Fruit fly (Drosophila melanogaster): ENCODE measurements around the gene CG43102.

Gene CG43102

DNA sequence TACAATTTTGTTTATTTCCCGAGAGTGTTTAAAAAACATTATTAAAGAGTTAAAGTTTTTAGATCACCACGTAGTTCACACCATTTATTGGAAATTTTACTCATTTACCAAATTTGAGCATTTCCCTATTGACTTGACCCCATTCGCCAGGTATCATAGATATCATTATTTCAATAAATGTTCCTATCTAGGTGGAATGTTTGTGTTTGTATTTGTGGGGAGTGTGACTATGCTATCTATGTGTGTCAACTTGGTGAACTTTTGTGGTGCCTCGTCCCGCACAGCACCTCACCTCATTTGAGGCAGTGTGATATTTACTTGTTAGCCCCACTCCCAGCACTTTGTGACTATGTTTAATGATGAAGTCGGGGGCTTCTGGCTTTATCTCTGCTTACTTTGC is 34.4 kb upstream of the CG43102 start (continued):
- peak; percentile 62 for TF ChIP-seq Asciz (GFP tag; optimal IDR thresholded peaks at IDR 0.05)
- TF ChIP-seq E2f1 (GFP tag; IDR thresholded peaks at IDR 0.05), result 0 out of 2 replicates have a peak, but pooled peaks have one; percentile 11
- TF ChIP-seq CG4360 (GFP tag; IDR thresholded peaks at IDR 0.05), result no peak
- peak; percentile 48 for TF ChIP-seq Blimp-1 (GFP tag; optimal IDR thresholded peaks at IDR 0.05)
- TF ChIP-seq CG7839 (tag; optimal IDR thresholded peaks at IDR 0.05), result peak; percentile 1
- peak; percentile 33 for TF ChIP-seq CG12769 (tag; optimal IDR thresholded peaks at IDR 0.05)
- TF ChIP-seq sr (GFP tag; IDR thresholded peaks at IDR 0.05), result no peak
- no peak for TF ChIP-seq Sry-δ (GFP tag; optimal IDR thresholded peaks at IDR 0.05)
- TF ChIP-seq bsh (GFP tag; optimal IDR thresholded peaks at IDR 0.05), result peak in 1 of 2 experiments; percentile 46
- TF ChIP-seq Mes4 (GFP tag; optimal IDR thresholded peaks at IDR 0.05), result no peak
- TF ChIP-seq CG7357 (GFP tag; IDR thresholded peaks at IDR 0.05), result no peak
- peak; percentile 17 for TF ChIP-seq CG11504 (tag; optimal IDR thresholded peaks at IDR 0.05)
- TF ChIP-seq zfh1 (GFP tag; IDR thresholded peaks at IDR 0.05), result 0 out of 3 replicates have a peak, but pooled peaks have one; percentile 29
- TF ChIP-seq D (optimal IDR thresholded peaks at IDR 0.05), result no peak
- TF ChIP-seq D (GFP tag; optimal IDR thresholded peaks at IDR 0.05), result peak; percentile 25
- no peak for TF ChIP-seq Bteb2 (GFP tag; optimal IDR thresholded peaks at IDR 0.05)
- TF ChIP-seq sc (optimal IDR thresholded peaks at IDR 0.05), result no peak
- TF ChIP-seq sc (GFP tag; optimal IDR thresholded peaks at IDR 0.05), result peak; percentile 32
- no peak for TF ChIP-seq CG10462 (GFP tag; optimal IDR thresholded peaks at IDR 0.05)
- TF ChIP-seq CG31365 (tag; optimal IDR thresholded peaks at IDR 0.05), result peak; percentile 28
- no peak for TF ChIP-seq Atf6 (GFP tag; IDR thresholded peaks at IDR 0.05)
- TF ChIP-seq CG4730 (GFP tag; IDR thresholded peaks at IDR 0.05), result no peak
- 0 out of 2 replicates have a peak, but pooled peaks have one; percentile 26 for TF ChIP-seq chm (GFP tag; IDR thresholded peaks at IDR 0.05)
- peak; percentile 41 for TF ChIP-seq sug (tag; optimal IDR thresholded peaks at IDR 0.05)
- peak; percentile 62 for TF ChIP-seq CG33557 (GFP tag; optimal IDR thresholded peaks at IDR 0.05)
- no peak for TF ChIP-seq dpn (GFP tag; optimal IDR thresholded peaks at IDR 0.05)
- TF ChIP-seq dmrt11E (tag; optimal IDR thresholded peaks at IDR 0.05), result peak; percentile 58
- 0 out of 3 replicates have a peak, but pooled peaks have one; percentile 6 for TF ChIP-seq ken (GFP tag; IDR thresholded peaks at IDR 0.05)
- peak; percentile 40 for TF ChIP-seq CG6813 (GFP tag; optimal IDR thresholded peaks at IDR 0.05)
- TF ChIP-seq Lim3 (GFP tag; IDR thresholded peaks at IDR 0.05), result no peak
- peak; percentile 19 for TF ChIP-seq CG18619 (GFP tag; optimal IDR thresholded peaks at IDR 0.05)
- TF ChIP-seq lola (GFP tag; optimal IDR thresholded peaks at IDR 0.05), result peak in 1 of 3 experiments; percentile 48
- no peak for TF ChIP-seq CG10979 (tag; optimal IDR thresholded peaks at IDR 0.05)
- TF ChIP-seq row (GFP tag; IDR thresholded peaks at IDR 0.05), result no peak
- no peak for TF ChIP-seq CG13287 (GFP tag; IDR thresholded peaks at IDR 0.05; ENCODE audit: partially characterized antibody)
- TF ChIP-seq Ets97D (GFP tag; optimal IDR thresholded peaks at IDR 0.05), result no peak
- TF ChIP-seq eve (GFP tag; optimal IDR thresholded peaks at IDR 0.05), result peak in 1 of 2 experiments; percentile 53
- TF ChIP-seq CG8281 (tag; optimal IDR thresholded peaks at IDR 0.05), result peak; percentile 73
- TF ChIP-seq CG12071 (GFP tag; optimal IDR thresholded peaks at IDR 0.05), result peak; percentile 29
- no peak for TF ChIP-seq Hr3 (GFP tag; optimal IDR thresholded peaks at IDR 0.05)
- no peak for TF ChIP-seq CG4820 (GFP tag; optimal IDR thresholded peaks at IDR 0.05)
- no peak for TF ChIP-seq CG11247 (GFP tag; IDR thresholded peaks at IDR 0.05)
- TF ChIP-seq Hr78 (GFP tag; optimal IDR thresholded peaks at IDR 0.05), result peak in 1 of 2 experiments; percentile 53
- TF ChIP-seq CG12104 (GFP tag; optimal IDR thresholded peaks at IDR 0.05), result no peak
- TF ChIP-seq dmrt99B (tag; optimal IDR thresholded peaks at IDR 0.05), result peak; percentile 35
- TF ChIP-seq kni (GFP tag; optimal IDR thresholded peaks at IDR 0.05), result peak; percentile 52
- no peak for TF ChIP-seq ham (GFP tag; IDR thresholded peaks at IDR 0.05)
- no peak for TF ChIP-seq kay (GFP tag; optimal IDR thresholded peaks at IDR 0.05)
- no peak for TF ChIP-seq nom (GFP tag; optimal IDR thresholded peaks at IDR 0.05)
- TF ChIP-seq H15 (GFP tag; IDR thresholded peaks at IDR 0.05), result 0 out of 3 replicates have a peak, but pooled peaks have one; percentile 26

Measured in whole organism, embryonic.